Worm (Caenorhabditis elegans) whole organism, L4 larva: ENCODE results near the gene sulp-7.

ENCODE experiments used
- lin-39 ChIP-seq: fragments of 150-350 bp; optimal IDR thresholded peaks from 2 replicates; lab custom pipeline; 2014; ENCODE audit warnings: missing biosample characterization, missing genetic modification reagents, missing genetic modification characterization
- nhr-102 ChIP-seq: sonication (generic microtip); optimal IDR thresholded peaks from 2 replicates; lab custom pipeline; 2016; ENCODE audit warnings: mild to moderate bottlenecking, missing genetic modification characterization, moderate library complexity, missing compliant biosample characterization
- nhr-42 ChIP-seq: fragments of 200-800 bp; sonication (Bioruptor generic); IDR thresholded peaks from 2 replicates; pipeline ENCODE4 v1.3.6; 2022; ENCODE audit warnings: missing genetic modification characterization, missing compliant biosample characterization

ce11 chrX:11079667-11080066, 811 bp upstream of the sulp-7 start, which contains the start of gene W04G3.13:
- no peak for TF ChIP-seq nhr-102 (tag; lab: Kevin White, UChicago)
- TF ChIP-seq lin-39 (tag; lab: Kevin White, UChicago), result no peak
- no peak for TF ChIP-seq nhr-42 (GFP tag; lab: Robert Waterston, UW)
